Worm (Caenorhabditis elegans): ENCODE results near the gene ttr-19.

- TF ChIP-seq blmp-1 (tag; optimal IDR thresholded peaks at IDR 0.05) (no peak), ztf-11 (tag; optimal IDR thresholded peaks at IDR 0.05) (no peak), bed-3 (GFP tag; optimal IDR thresholded peaks at IDR 0.05) (no peak)
These were observed 5.9 kb downstream of the ttr-19 start, which contains the start of the genes fipr-5 and fipr-9 for ce11 chrV:10221317-10221716.
